Fruit fly (Drosophila melanogaster) whole organism, embryonic: Measurements from ENCODE around the gene Cyt-c-p.
A peak's percentile ranks its signal among the peaks of the same experiment; 100 is the strongest.

Source experiments
- Adf1 ChIP-seq: fragments of 200-800 bp; sonication (Bioruptor generic); IDR thresholded peaks from 2 replicates; pipeline ENCODE4 v1.3.6; 2022; ENCODE audit warnings: missing biosample characterization, missing genetic modification characterization
- Atf3 ChIP-seq: fragments of 200-800 bp; sonication (Bioruptor generic); optimal IDR thresholded peaks from 3 replicates; lab custom pipeline; 2016; ENCODE audit warnings: missing biosample characterization, missing genetic modification characterization
- CG10654 ChIP-seq: fragments of 200-800 bp; sonication (Bioruptor generic); optimal IDR thresholded peaks from 2 replicates; lab custom pipeline; 2016; ENCODE audit warnings: missing biosample characterization, missing genetic modification characterization
- CG12744 ChIP-seq: fragments of 200-800 bp; sonication (Bioruptor generic); optimal IDR thresholded peaks from 2 replicates; lab custom pipeline; 2016; ENCODE audit warnings: missing biosample characterization, missing genetic modification characterization
- CG14014 ChIP-seq: fragments of 200-800 bp; sonication (Bioruptor generic); IDR thresholded peaks from 2 replicates; pipeline ENCODE4 v1.3.6; 2022; ENCODE audit warnings: missing biosample characterization, missing genetic modification characterization
- CG16815 ChIP-seq: fragments of 200-800 bp; sonication (Bioruptor generic); optimal IDR thresholded peaks from 3 replicates; lab custom pipeline; 2017; ENCODE audit warnings: missing biosample characterization, mild to moderate bottlenecking, missing genetic modification characterization
- CG17912 ChIP-seq: fragments of 200-800 bp; sonication (Bioruptor generic); optimal IDR thresholded peaks from 2 replicates; lab custom pipeline; 2018; ENCODE audit warnings: missing biosample characterization, mild to moderate bottlenecking, missing genetic modification characterization
- CG2199 ChIP-seq: fragments of 200-800 bp; sonication (Bioruptor generic); IDR thresholded peaks from 3 replicates; pipeline ENCODE4 v1.3.6; 2022; ENCODE audit warnings: missing biosample characterization, missing genetic modification characterization
- CG3065 ChIP-seq: fragments of 200-800 bp; sonication (Bioruptor generic); optimal IDR thresholded peaks from 2 replicates; lab custom pipeline; 2016; ENCODE audit warnings: missing biosample characterization, missing genetic modification characterization
- CG3281 ChIP-seq: fragments of 200-800 bp; sonication (Bioruptor generic); optimal IDR thresholded peaks from 3 replicates; lab custom pipeline; 2017; ENCODE audit warnings: missing biosample characterization, mild to moderate bottlenecking, missing genetic modification characterization
- CG4707 ChIP-seq: fragments of 200-800 bp; sonication (Bioruptor generic); optimal IDR thresholded peaks from 2 replicates; lab custom pipeline; 2018; ENCODE audit warnings: missing biosample characterization, mild to moderate bottlenecking, missing genetic modification characterization, moderate library complexity
- CG4730 ChIP-seq: fragments of 200-800 bp; sonication (Bioruptor generic); IDR thresholded peaks from 2 replicates; pipeline ENCODE4 v1.3.6; 2022; ENCODE audit warnings: missing biosample characterization, missing genetic modification characterization
- CG5245 ChIP-seq: fragments of 200-800 bp; sonication (Bioruptor generic); optimal IDR thresholded peaks from 3 replicates; lab custom pipeline; 2016; ENCODE audit warnings: missing biosample characterization, missing genetic modification characterization
- CG8388 ChIP-seq: fragments of 200-800 bp; sonication (Bioruptor generic); optimal IDR thresholded peaks from 2 replicates; lab custom pipeline; 2019; ENCODE audit warnings: missing biosample characterization, mild to moderate bottlenecking, missing genetic modification characterization, moderate library complexity
- CG8478 ChIP-seq: fragments of >200 bp; optimal IDR thresholded peaks from 2 replicates; lab custom pipeline; 2018
- CG8924 ChIP-seq: fragments of 200-800 bp; optimal IDR thresholded peaks from 3 replicates; lab custom pipeline; 2019; ENCODE audit warnings: missing biosample characterization, mild to moderate bottlenecking, missing genetic modification characterization, moderate library complexity
- CG9437 ChIP-seq: fragments of 200-800 bp; sonication (Bioruptor generic); optimal IDR thresholded peaks from 2 replicates; lab custom pipeline; 2018; ENCODE audit warnings: missing biosample characterization, mild to moderate bottlenecking, missing genetic modification characterization
- CG9876 ChIP-seq: fragments of 200-800 bp; sonication (Bioruptor generic); optimal IDR thresholded peaks from 2 replicates; lab custom pipeline; 2016; ENCODE audit warnings: missing biosample characterization, missing genetic modification characterization
- Dad ChIP-seq: fragments of 200-800 bp; sonication (Bioruptor generic); optimal IDR thresholded peaks from 3 replicates; lab custom pipeline; 2016; ENCODE audit warnings: missing biosample characterization, missing genetic modification characterization
- Dip2 ChIP-seq: fragments of 200-800 bp; sonication (Bioruptor generic); IDR thresholded peaks from 2 replicates; pipeline ENCODE4 v1.3.6; 2022; ENCODE audit warnings: missing biosample characterization, missing genetic modification characterization
- Doc2 ChIP-seq: fragments of 200-800 bp; sonication (Bioruptor generic); IDR thresholded peaks from 2 replicates; pipeline ENCODE4 v1.3.6; 2022; ENCODE audit warnings: missing biosample characterization, missing genetic modification characterization
- Doc3 ChIP-seq: fragments of 200-800 bp; sonication (Bioruptor generic); IDR thresholded peaks from 3 replicates; pipeline ENCODE4 v1.3.6; 2022; ENCODE audit warnings: missing biosample characterization, missing genetic modification characterization; ENCODE audit not compliant: partially characterized antibody
- E2f2 ChIP-seq: fragments of 200-800 bp; sonication (Bioruptor generic); IDR thresholded peaks from 2 replicates; pipeline ENCODE4 v1.3.6; 2022; ENCODE audit warnings: missing biosample characterization, missing genetic modification characterization
- Elba2 ChIP-seq: fragments of 200-800 bp; sonication (Bioruptor generic); optimal IDR thresholded peaks from 3 replicates; lab custom pipeline; 2016; ENCODE audit warnings: missing biosample characterization, missing genetic modification characterization
- Fer2 ChIP-seq: fragments of 200-800 bp; sonication (Bioruptor generic); optimal IDR thresholded peaks from 2 replicates; lab custom pipeline; 2018; ENCODE audit warnings: missing biosample characterization, mild to moderate bottlenecking, missing genetic modification characterization, moderate library complexity
- Fer3 ChIP-seq: fragments of 200-800 bp; sonication (Bioruptor generic); optimal IDR thresholded peaks from 2 replicates; lab custom pipeline; 2018; ENCODE audit warnings: missing biosample characterization, mild to moderate bottlenecking, missing genetic modification characterization, moderate library complexity
- MTF-1 ChIP-seq: fragments of 200-800 bp; sonication (Bioruptor generic); optimal IDR thresholded peaks from 2 replicates; lab custom pipeline; 2018; ENCODE audit warnings: missing biosample characterization, mild to moderate bottlenecking, missing genetic modification characterization, borderline replicate concordance
- Nf-YB ChIP-seq: fragments of 200-800 bp; sonication (Bioruptor generic); optimal IDR thresholded peaks from 3 replicates; lab custom pipeline; 2019; ENCODE audit warnings: missing biosample characterization, mild to moderate bottlenecking, missing genetic modification characterization, moderate library complexity
- Ptx1 ChIP-seq: fragments of 200-800 bp; sonication (Bioruptor generic); IDR thresholded peaks from 2 replicates; pipeline ENCODE4 v1.3.6; 2022; ENCODE audit warnings: missing biosample characterization, missing genetic modification characterization
- Tbp ChIP-seq: fragments of >200 bp; optimal IDR thresholded peaks from 2 replicates; lab custom pipeline; 2018; ENCODE audit warnings: missing biosample characterization, missing genetic modification characterization
- Trl ChIP-seq, 3 experiments: fragments of >200 bp in 2 of 3; fragments of 200-800 bp in 1 of 3; sonication (Bioruptor generic) in 1 of 3; optimal IDR thresholded peaks; 2 replicates in 1 of 3; 3 replicates in 2 of 3; lab custom pipeline; 2016 to 2017; ENCODE audit warnings: missing biosample characterization in 1 of 3, missing genetic modification characterization in 1 of 3
- abd-A ChIP-seq: fragments of 200-800 bp; sonication (Bioruptor generic); optimal IDR thresholded peaks from 3 replicates; lab custom pipeline; 2019; ENCODE audit warnings: missing biosample characterization, mild to moderate bottlenecking, missing genetic modification characterization, moderate library complexity
- amos ChIP-seq: fragments of 200-800 bp; sonication (Bioruptor generic); IDR thresholded peaks from 2 replicates; pipeline ENCODE4 v1.3.6; 2022; ENCODE audit warnings: missing biosample characterization, missing genetic modification characterization; ENCODE audit not compliant: partially characterized antibody
- btn ChIP-seq: fragments of 200-800 bp; sonication (Bioruptor generic); optimal IDR thresholded peaks from 2 replicates; lab custom pipeline; 2016; ENCODE audit warnings: missing biosample characterization, missing genetic modification characterization
- cas ChIP-seq: fragments of 200-800 bp; sonication (Bioruptor generic); IDR thresholded peaks from 2 replicates; pipeline ENCODE4 v1.3.6; 2022; ENCODE audit warnings: missing biosample characterization, missing genetic modification characterization
- crp ChIP-seq, 2 experiments: fragments of 200-800 bp; sonication (Bioruptor generic); optimal IDR thresholded peaks; 2 replicates in 1 of 2; 3 replicates in 1 of 2; lab custom pipeline; 2017; ENCODE audit warnings: missing biosample characterization in 2 of 2, missing genetic modification characterization in 2 of 2, mild to moderate bottlenecking in 1 of 2, moderate library complexity in 1 of 2
- en ChIP-seq: fragments of 200-800 bp; sonication (Bioruptor generic); optimal IDR thresholded peaks from 2 replicates; lab custom pipeline; 2016; ENCODE audit warnings: missing biosample characterization, missing genetic modification characterization
- exex ChIP-seq: fragments of 200-800 bp; sonication (Bioruptor generic); optimal IDR thresholded peaks from 4 replicates; lab custom pipeline; 2018; ENCODE audit warnings: missing biosample characterization, mild to moderate bottlenecking, missing genetic modification characterization, moderate library complexity
- fd3F ChIP-seq: fragments of 200-800 bp; sonication (Bioruptor generic); optimal IDR thresholded peaks from 2 replicates; lab custom pipeline; 2018; ENCODE audit warnings: missing biosample characterization, mild to moderate bottlenecking, missing genetic modification characterization, moderate library complexity
- grn ChIP-seq: fragments of 200-800 bp; sonication (Bioruptor generic); optimal IDR thresholded peaks from 3 replicates; lab custom pipeline; 2017; ENCODE audit warnings: missing biosample characterization, missing genetic modification characterization
- her ChIP-seq: fragments of 200-800 bp; sonication (Bioruptor generic); optimal IDR thresholded peaks from 2 replicates; lab custom pipeline; 2016; ENCODE audit warnings: missing biosample characterization, missing genetic modification characterization
- hth ChIP-seq: fragments of >200 bp; optimal IDR thresholded peaks from 2 replicates; lab custom pipeline; 2017; ENCODE audit warnings: inconsistent platforms
- lilli ChIP-seq: fragments of 200-800 bp; sonication (Bioruptor generic); optimal IDR thresholded peaks from 3 replicates; lab custom pipeline; 2016; ENCODE audit warnings: missing biosample characterization, missing genetic modification characterization
- mld ChIP-seq: fragments of 200-800 bp; sonication (Bioruptor generic); IDR thresholded peaks from 3 replicates; pipeline ENCODE4 v1.3.6; 2022; ENCODE audit warnings: missing biosample characterization, missing genetic modification characterization; ENCODE audit not compliant: partially characterized antibody
- pnt ChIP-seq: fragments of 200-800 bp; sonication (Bioruptor generic); optimal IDR thresholded peaks from 3 replicates; lab custom pipeline; 2016; ENCODE audit warnings: missing biosample characterization, missing genetic modification characterization
- sens ChIP-seq: fragments of 200-800 bp; sonication (Bioruptor generic); peaks from one replicate; lab custom pipeline; 2016; ENCODE audit warnings: missing biosample characterization, missing genetic modification characterization
- tap ChIP-seq: fragments of 200-800 bp; optimal IDR thresholded peaks from 3 replicates; lab custom pipeline; 2019; ENCODE audit warnings: missing biosample characterization, mild to moderate bottlenecking, missing genetic modification characterization, moderate library complexity
- tin ChIP-seq: fragments of 200-800 bp; sonication (Bioruptor generic); optimal IDR thresholded peaks from 3 replicates; lab custom pipeline; 2016; ENCODE audit warnings: missing biosample characterization, missing genetic modification characterization

Cyt-c-p gene

dm6 chr2L:16682203-16682602 is 37.5 kb upstream of the Cyt-c-p start, which contains the start of gene CG33552:
Gene CG33552 (plus strand): TSS chr2L:16682503.
- TF ChIP-seq CG14014 (GFP tag; lab: Robert Waterston, UW), result no peak
- TF ChIP-seq Nf-YB (GFP tag; lab: Kevin White, UChicago), result no peak
- TF ChIP-seq her (GFP tag; lab: Kevin White, UChicago), result no peak
- no peak for TF ChIP-seq CG9876 (GFP tag; lab: Kevin White, UChicago)
- TF ChIP-seq amos (GFP tag; lab: Robert Waterston, UW), result no peak
- no peak for TF ChIP-seq CG4730 (GFP tag; lab: Robert Waterston, UW)
- TF ChIP-seq Doc2 (GFP tag; lab: Robert Waterston, UW), result no peak
- TF ChIP-seq CG8388 (GFP tag; lab: Kevin White, UChicago), result no peak
- no peak for TF ChIP-seq Trl (optimal IDR thresholded peaks at IDR 0.05; lab: Kevin White, UChicago)
- TF ChIP-seq Trl (GFP tag; optimal IDR thresholded peaks at IDR 0.05; lab: Kevin White, UChicago), result no peak
- TF ChIP-seq Fer2, result no peak
- no peak for TF ChIP-seq fd3F (GFP tag; lab: Kevin White, UChicago)
- no peak for TF ChIP-seq Tbp
- TF ChIP-seq Doc3 (GFP tag; lab: Robert Waterston, UW), result no peak

DNA sequence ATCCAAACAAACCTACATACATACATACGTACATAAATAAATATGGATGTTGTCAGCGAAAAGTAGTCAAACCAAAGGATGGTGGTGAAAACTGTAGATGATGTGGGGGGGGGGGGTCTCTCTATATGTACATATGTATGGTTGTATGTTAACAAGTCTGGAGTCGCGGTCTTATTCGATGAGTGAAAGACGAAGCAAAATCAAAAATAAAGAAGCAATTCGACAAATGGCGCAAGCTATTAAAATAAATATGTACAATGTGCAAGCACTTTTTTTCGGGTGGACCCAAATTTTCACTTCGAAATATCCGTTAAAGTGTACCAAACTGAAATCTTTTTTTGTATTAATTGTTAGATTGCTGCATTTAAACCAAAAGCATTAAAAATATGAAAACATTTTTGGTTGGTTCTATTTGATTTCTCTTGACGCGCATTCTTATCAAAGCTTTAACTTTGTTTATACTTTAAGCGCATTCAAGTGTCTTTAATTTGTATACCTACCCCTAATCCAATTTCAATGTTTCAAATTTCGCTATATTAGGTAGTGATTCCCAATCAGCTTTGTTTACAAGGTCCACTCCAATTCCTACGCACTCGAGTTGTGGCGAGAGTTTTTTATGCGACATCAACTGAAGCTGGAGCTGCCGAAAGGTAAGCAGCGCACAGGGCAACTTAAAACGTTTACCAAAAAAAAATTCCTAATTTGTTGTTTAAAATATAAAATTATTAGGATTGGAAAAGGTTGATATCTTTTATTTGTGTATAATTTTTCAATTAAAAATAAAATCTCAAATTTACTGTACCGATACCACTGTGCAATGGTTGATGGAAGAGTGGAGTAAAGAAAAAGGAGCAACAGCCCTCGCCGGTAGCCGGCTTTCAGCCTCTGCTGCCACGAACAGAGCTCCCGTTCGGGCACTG is 35.5 kb upstream of the Cyt-c-p start, which contains the start of gene CG31807:
CG31807 (minus strand) TSS at position 51 of the 920 bp plus-strand sequence.
- TF ChIP-seq sens (GFP tag; lab: Kevin White, UChicago), result peak; percentile 97
- peak; percentile 64 for TF ChIP-seq Ptx1
- no peak for TF ChIP-seq CG3065 (GFP tag; lab: Kevin White, UChicago)
- peak; percentile 43 for TF ChIP-seq CG12744 (GFP tag; lab: Kevin White, UChicago)
- TF ChIP-seq tin (GFP tag; lab: Kevin White, UChicago), result peak; percentile 16
- peak; percentile 51 for TF ChIP-seq Atf3
- TF ChIP-seq btn, result peak; percentile 41
- peak; percentile 78 for TF ChIP-seq her (GFP tag; lab: Kevin White, UChicago)
- no peak for TF ChIP-seq Elba2 (GFP tag; lab: Kevin White, UChicago)
- peak; percentile 66 for TF ChIP-seq Fer3 (tag; lab: Kevin White, UChicago)
- no peak for TF ChIP-seq mld (GFP tag; lab: Robert Waterston, UW)
- no peak for TF ChIP-seq MTF-1 (GFP tag; lab: Kevin White, UChicago)
- TF ChIP-seq CG17912 (GFP tag; lab: Kevin White, UChicago), result peak; percentile 2
- no peak for TF ChIP-seq CG8478 (lab: Kevin White, UChicago)
- no peak for TF ChIP-seq CG5245 (GFP tag; lab: Kevin White, UChicago)
- no peak for TF ChIP-seq abd-A
- no peak for TF ChIP-seq en (GFP tag; lab: Kevin White, UChicago)
- peak; percentile 80 for TF ChIP-seq CG3281 (GFP tag; lab: Kevin White, UChicago)
- TF ChIP-seq CG16815 (GFP tag; lab: Kevin White, UChicago), result peak; percentile 33
- TF ChIP-seq cas, result no peak
- TF ChIP-seq crp (GFP tag; optimal IDR thresholded peaks at IDR 0.05; lab: Kevin White, UChicago), result peak in 1 of 2 experiments; percentile 2
- no peak for TF ChIP-seq CG4707
- TF ChIP-seq CG8924, result peak; percentile 83
- TF ChIP-seq Dad (GFP tag; lab: Kevin White, UChicago), result peak; percentile 19
- no peak for TF ChIP-seq hth (lab: Kevin White, UChicago)
- peak; percentile 56 for TF ChIP-seq E2f2
- peak; percentile 33; the same call in 1 of the 2 replicates for TF ChIP-seq Adf1 (GFP tag; lab: Robert Waterston, UW)
- TF ChIP-seq Dip2, result no peak
- TF ChIP-seq lilli (GFP tag; lab: Kevin White, UChicago), result peak; percentile 66
- peak; percentile 50 for TF ChIP-seq tap (tag; lab: Kevin White, UChicago)
- no peak for TF ChIP-seq exex
- TF ChIP-seq CG9437, result peak; percentile 78
- TF ChIP-seq Doc2 (GFP tag; lab: Robert Waterston, UW), result no peak
- TF ChIP-seq CG2199, result 0 out of 3 replicates have a peak, but pooled peaks have one; percentile 31
- TF ChIP-seq CG10654 (GFP tag; lab: Kevin White, UChicago), result no peak
- TF ChIP-seq pnt (GFP tag; lab: Kevin White, UChicago), result peak; percentile 5
- no peak for TF ChIP-seq grn (GFP tag; lab: Kevin White, UChicago)
